Worm (Caenorhabditis elegans) whole organism, early embryonic: ENCODE results near the gene F55A4.13.

ENCODE experiments used
- B0310.2 ChIP-seq: sonication (generic microtip); optimal IDR thresholded peaks from 2 replicates; lab custom pipeline; 2016; ENCODE audit warnings: mild to moderate bottlenecking, missing genetic modification characterization, missing compliant biosample characterization
- F13C5.2 ChIP-seq: sonication (generic microtip); optimal IDR thresholded peaks from 2 replicates; lab custom pipeline; 2017; ENCODE audit warnings: mild to moderate bottlenecking, missing genetic modification characterization, inconsistent platforms, missing compliant biosample characterization
- ama-1 ChIP-seq: fragments of 150-350 bp; optimal IDR thresholded peaks from 2 replicates; lab custom pipeline; 2014
- ceh-13 ChIP-seq: fragments of 200-800 bp; sonication (Bioruptor generic); optimal IDR thresholded peaks from 2 replicates; lab custom pipeline; 2018; ENCODE audit warnings: mild to moderate bottlenecking, missing genetic modification characterization, missing compliant biosample characterization
- ceh-36 ChIP-seq: sonication (generic microtip); optimal IDR thresholded peaks from 2 replicates; lab custom pipeline; 2016; ENCODE audit warnings: missing genetic modification characterization, inconsistent platforms, missing compliant biosample characterization
- ets-7 ChIP-seq: sonication (generic microtip); optimal IDR thresholded peaks from 2 replicates; lab custom pipeline; 2016; ENCODE audit warnings: missing genotype, missing genetic modification characterization, missing compliant biosample characterization
- flt-1 ChIP-seq: fragments of 200-800 bp; sonication (Bioruptor generic); IDR thresholded peaks from 2 replicates; pipeline ENCODE4 v1.3.6; 2022; ENCODE audit warnings: missing genetic modification characterization, missing compliant biosample characterization
- hmbx-1 ChIP-seq: sonication (generic microtip); optimal IDR thresholded peaks from 2 replicates; lab custom pipeline; 2016; ENCODE audit warnings: mild to moderate bottlenecking, missing genetic modification characterization, missing compliant biosample characterization
- hmg-4 ChIP-seq: fragments of 200-800 bp; sonication (Bioruptor generic); optimal IDR thresholded peaks from 2 replicates; lab custom pipeline; 2018; ENCODE audit warnings: mild to moderate bottlenecking, missing genetic modification characterization, missing compliant biosample characterization
- scrt-1 ChIP-seq: fragments of 200-800 bp; sonication (Bioruptor generic); IDR thresholded peaks from 2 replicates; pipeline ENCODE4 v1.3.6; 2022; ENCODE audit warnings: missing genetic modification characterization, missing compliant biosample characterization
- sea-1 ChIP-seq: fragments of 200-800 bp; sonication (Bioruptor generic); conservative IDR thresholded peaks from 2 replicates; pipeline ENCODE4 v1.3.6; 2022; ENCODE audit warnings: missing genetic modification characterization, missing compliant biosample characterization
- tbx-11 ChIP-seq: fragments of 200-800 bp; sonication (Bioruptor generic); IDR thresholded peaks from 2 replicates; pipeline ENCODE4 v1.3.6; 2022; ENCODE audit warnings: missing genetic modification characterization, missing compliant biosample characterization
- tra-4 ChIP-seq: sonication (generic microtip); optimal IDR thresholded peaks from 2 replicates; lab custom pipeline; 2017; ENCODE audit warnings: missing genetic modification characterization, missing compliant biosample characterization

DNA sequence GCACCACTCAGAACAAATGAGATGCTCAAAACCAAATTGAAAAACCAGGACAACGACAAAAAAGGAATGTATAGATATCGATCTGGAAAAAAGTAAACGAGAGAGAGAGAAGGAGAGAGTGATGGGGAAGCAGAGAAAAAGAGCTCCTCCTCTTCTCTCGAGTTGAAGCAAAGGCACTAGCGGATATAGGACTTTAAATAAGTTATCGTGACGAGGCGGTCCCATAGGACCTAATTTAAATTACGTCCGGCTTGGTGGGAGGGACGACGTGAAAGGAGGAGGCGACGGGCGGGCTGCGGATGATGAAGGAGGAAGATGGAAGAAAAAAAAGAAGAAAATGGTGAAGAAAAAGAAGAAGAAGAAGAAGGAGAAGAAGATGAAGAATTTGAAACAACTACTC is 1.2 kb upstream of the F55A4.13 start:
- TF ChIP-seq tbx-11 (GFP tag; lab: Robert Waterston, UW) (no peak), scrt-1 (no peak), ama-1 (no peak), ceh-36 (tag; lab: Kevin White, UChicago) (no peak), F13C5.2 (tag; lab: Kevin White, UChicago) (no peak), hmbx-1 (no peak), B0310.2 (no peak), flt-1 (no peak), tra-4 (tag; lab: Kevin White, UChicago) (no peak), hmg-4 (GFP tag; lab: Kevin White, UChicago) (no peak), ets-7 (tag; lab: Kevin White, UChicago) (no peak), sea-1 (GFP tag; lab: Robert Waterston, UW) (no peak), ceh-13 (GFP tag; lab: Kevin White, UChicago) (no peak)
